Fruit fly (Drosophila melanogaster) Kc167 (cell line): ENCODE measurements around the gene CG7110.

ENCODE experiments used
- Myc ChIP-seq: fragments of >200 bp; optimal IDR thresholded peaks from 2 replicates; lab custom pipeline; 2017; ENCODE audit warnings: missing external identifiers
- h ChIP-seq: fragments of >200 bp; optimal IDR thresholded peaks from 3 replicates; lab custom pipeline; 2018; ENCODE audit warnings: missing external identifiers
- insv ChIP-seq: fragments of >200 bp; optimal IDR thresholded peaks from 3 replicates; lab custom pipeline; 2018; ENCODE audit warnings: missing external identifiers
- psq ChIP-seq: fragments of >200 bp; optimal IDR thresholded peaks from 2 replicates; lab custom pipeline; 2017; ENCODE audit warnings: missing external identifiers

DNA sequence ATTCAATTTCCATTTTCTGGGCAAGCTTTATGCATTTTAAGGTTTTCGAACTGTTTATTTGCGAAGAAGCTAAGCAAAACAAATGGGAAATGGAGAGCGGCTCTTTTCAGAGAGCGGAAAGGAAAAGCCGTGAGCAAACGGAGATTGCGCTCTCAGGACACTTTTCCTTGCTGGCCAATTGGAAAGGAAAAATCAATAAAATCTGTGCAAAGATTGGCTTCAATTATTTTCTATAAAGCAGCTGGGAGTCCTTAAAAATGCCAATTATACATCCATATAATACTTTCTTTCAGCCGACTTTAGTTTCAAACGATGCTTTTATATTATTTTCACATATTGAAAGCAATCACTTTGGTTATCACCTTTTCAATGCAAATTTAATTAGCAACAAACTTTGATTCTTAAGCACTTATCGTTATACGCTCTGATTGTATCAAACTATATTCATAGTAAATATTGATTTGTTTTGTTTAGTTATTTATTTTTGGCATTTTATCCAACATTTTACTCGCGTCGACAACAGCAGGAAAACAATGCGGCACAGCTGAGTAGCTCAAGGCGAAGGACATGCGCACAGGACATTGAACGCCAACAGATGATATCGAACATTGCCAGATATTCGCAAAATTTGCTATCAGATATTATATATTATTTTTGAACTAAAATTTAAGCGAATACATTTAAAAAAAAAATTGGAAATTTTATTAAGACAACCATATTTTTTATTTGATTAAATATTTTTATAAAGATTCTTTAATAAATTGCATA lies 44.0 kb upstream of the CG7110 start, which contains the start of gene CG9395:
- TF ChIP-seq Myc = no peak
- TF ChIP-seq h (lab: Kevin White, UChicago) = no peak
- TF ChIP-seq psq (lab: Kevin White, UChicago) = no peak
- TF ChIP-seq insv (lab: Kevin White, UChicago) = no peak
